Worm (Caenorhabditis elegans): Measurements from ENCODE around the gene sri-4.

DNA sequence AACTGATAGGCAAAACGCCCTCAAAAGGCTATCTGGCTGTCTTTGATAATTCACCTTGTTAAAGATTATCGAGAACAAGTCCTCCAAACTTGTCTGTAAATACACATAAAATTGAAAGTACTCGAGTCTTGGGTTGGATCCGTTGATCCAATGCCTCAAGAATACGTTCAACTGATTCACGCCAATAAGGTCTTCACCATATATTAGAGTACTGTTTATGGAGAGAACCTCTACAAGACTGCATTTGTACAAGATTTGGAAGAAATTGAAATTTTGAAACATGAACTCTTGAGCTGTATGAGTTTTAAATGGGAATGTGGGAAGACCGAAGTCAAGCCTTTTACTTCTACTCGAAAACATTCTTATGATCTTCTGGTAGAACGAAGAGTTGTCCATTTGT, 25.3 kb upstream of the sri-4 start:
- TF ChIP-seq nhr-77 (tag; optimal IDR thresholded peaks at IDR 0.05) (no peak), ama-1 (optimal IDR thresholded peaks at IDR 0.05) (no peak), aly-2 (tag; optimal IDR thresholded peaks at IDR 0.05) (no peak), php-3 (GFP tag; IDR thresholded peaks at IDR 0.05) (no peak), ctbp-1 (GFP tag; IDR thresholded peaks at IDR 0.05) (no peak), unc-39 (tag; optimal IDR thresholded peaks at IDR 0.05) (no peak), attf-4 (tag; optimal IDR thresholded peaks at IDR 0.05) (no peak), ZK337.2 (GFP tag; IDR thresholded peaks at IDR 0.05) (no peak), unc-130 (GFP tag; optimal IDR thresholded peaks at IDR 0.05) (no peak)

Data from whole organism, L4 larva.